Fruit fly (Drosophila melanogaster): ENCODE measurements around the gene Got2.

dm6 chr2L:2008114-2008513 is 20.6 kb upstream of the Got2 start, which contains the start of gene Nplp4:
- no peak for TF ChIP-seq CG1621 (tag; optimal IDR thresholded peaks at IDR 0.05)
- no peak for TF ChIP-seq CG16779 (tag; optimal IDR thresholded peaks at IDR 0.05)
- TF ChIP-seq CG6854 (GFP tag; optimal IDR thresholded peaks at IDR 0.05) = no peak
- no peak for TF ChIP-seq OdsH (GFP tag; optimal IDR thresholded peaks at IDR 0.05)
- TF ChIP-seq Eip93F (GFP tag; optimal IDR thresholded peaks at IDR 0.05) = no peak
- TF ChIP-seq fd59A (GFP tag; optimal IDR thresholded peaks at IDR 0.05) = no peak
- no peak for TF ChIP-seq fkh (GFP tag; optimal IDR thresholded peaks at IDR 0.05)
- no peak for TF ChIP-seq CG8632 (GFP tag; optimal IDR thresholded peaks at IDR 0.05)
- no peak for TF ChIP-seq CG6163 (GFP tag; IDR thresholded peaks at IDR 0.05)
- TF ChIP-seq CG4318 (GFP tag; optimal IDR thresholded peaks at IDR 0.05) = no peak
